Worm (Caenorhabditis elegans): Measurements from ENCODE around the gene srd-56.

The srd-56 gene

ce11 chrII:7195541-7195940 is 7.5 kb downstream of the srd-56 start, which contains the start of gene acdh-12:
TSS of gene acdh-12 (minus strand) at chrII:7195641.
- TF ChIP-seq nhr-76 (tag; optimal IDR thresholded peaks at IDR 0.05) (no peak), flh-1 (GFP tag; optimal IDR thresholded peaks at IDR 0.05) (no peak), blmp-1 (tag; optimal IDR thresholded peaks at IDR 0.05) (no peak), elt-1 (tag; optimal IDR thresholded peaks at IDR 0.05; ENCODE audit: borderline replicate concordance, insufficient read depth) (no peak), pha-4 (tag; optimal IDR thresholded peaks at IDR 0.05) (no peak), lin-32 (GFP tag; optimal IDR thresholded peaks at IDR 0.05) (no peak), ceh-39 (tag; optimal IDR thresholded peaks at IDR 0.05) (no peak), unc-120 (tag; optimal IDR thresholded peaks at IDR 0.05; ENCODE audit: poor library complexity, severe bottlenecking) (no peak), unc-62 (GFP tag; optimal IDR thresholded peaks at IDR 0.05) (no peak), nhr-237 (tag; optimal IDR thresholded peaks at IDR 0.05) (no peak), lin-13 (tag; optimal IDR thresholded peaks at IDR 0.05) (no peak), cnd-1 (tag; optimal IDR thresholded peaks at IDR 0.05) (no peak), ceh-43 (GFP tag; optimal IDR thresholded peaks at IDR 0.05) (no peak)

ce11 chrII:7189120-7189519 is 13.9 kb downstream of the srd-56 start, which contains the start of gene E04F6.4:
TSS of gene E04F6.4 (plus strand) at chrII:7189420.
- no peak for TF ChIP-seq flh-1 (GFP tag; optimal IDR thresholded peaks at IDR 0.05)
- TF ChIP-seq lsy-2 (tag; optimal IDR thresholded peaks at IDR 0.05), result no peak
- TF ChIP-seq lin-32 (GFP tag; optimal IDR thresholded peaks at IDR 0.05), result no peak
- no peak for TF ChIP-seq tbx-8 (GFP tag; optimal IDR thresholded peaks at IDR 0.05)
- TF ChIP-seq nhr-2 (tag; optimal IDR thresholded peaks at IDR 0.05), result no peak
- no peak for TF ChIP-seq ham-2 (GFP tag; optimal IDR thresholded peaks at IDR 0.05)
- TF ChIP-seq sem-2 (GFP tag; optimal IDR thresholded peaks at IDR 0.05), result no peak
- no peak for TF ChIP-seq elt-3 (tag; optimal IDR thresholded peaks at IDR 0.05)
- TF ChIP-seq hlh-1 (tag; optimal IDR thresholded peaks at IDR 0.05), result no peak
- TF ChIP-seq drap-1 (GFP tag; optimal IDR thresholded peaks at IDR 0.05), result no peak

DNA sequence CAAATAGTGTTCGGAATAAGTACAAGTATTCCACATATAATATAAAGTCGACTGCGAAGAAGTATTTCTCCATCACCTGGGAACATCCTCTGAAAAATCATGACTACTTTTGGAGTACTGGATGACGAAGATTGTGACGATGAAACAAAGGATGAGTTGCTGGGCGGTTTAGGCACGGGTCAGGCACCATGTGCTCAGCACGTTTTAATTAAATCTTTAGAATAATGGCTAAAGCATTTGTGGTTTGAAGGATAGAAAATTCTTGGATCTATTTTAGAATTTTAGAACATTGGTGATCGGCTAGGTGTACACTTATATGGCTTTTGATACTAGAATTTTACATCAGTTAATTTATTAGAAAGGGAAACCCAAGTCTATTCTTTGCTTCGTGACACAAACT is 15.9 kb downstream of the srd-56 start, which contains the start of gene C27H5.6:
TSS of gene C27H5.6 (minus strand) at position 101 of the 400 bp plus-strand sequence.
- TF ChIP-seq sptf-1 (tag; optimal IDR thresholded peaks at IDR 0.05) (no peak), ham-2 (GFP tag; optimal IDR thresholded peaks at IDR 0.05) (no peak), mab-5 (tag; optimal IDR thresholded peaks at IDR 0.05) (no peak), nhr-237 (tag; optimal IDR thresholded peaks at IDR 0.05) (no peak), lin-32 (GFP tag; optimal IDR thresholded peaks at IDR 0.05) (no peak), mls-2 (tag; optimal IDR thresholded peaks at IDR 0.05) (no peak), ceh-39 (tag; optimal IDR thresholded peaks at IDR 0.05) (no peak), blmp-1 (tag; optimal IDR thresholded peaks at IDR 0.05) (no peak), snpc-4 (tag; optimal IDR thresholded peaks at IDR 0.05) (no peak), elt-1 (tag; optimal IDR thresholded peaks at IDR 0.05; ENCODE audit: borderline replicate concordance, insufficient read depth) (no peak), ces-1 (GFP tag; optimal IDR thresholded peaks at IDR 0.05) (no peak), pha-4 (tag; optimal IDR thresholded peaks at IDR 0.05) (no peak), lin-13 (tag; optimal IDR thresholded peaks at IDR 0.05) (no peak), hlh-1 (tag; optimal IDR thresholded peaks at IDR 0.05) (no peak), M03D4.4 (tag; optimal IDR thresholded peaks at IDR 0.05) (no peak), nhr-2 (tag; optimal IDR thresholded peaks at IDR 0.05) (no peak), unc-120 (tag; optimal IDR thresholded peaks at IDR 0.05; ENCODE audit: poor library complexity, severe bottlenecking) (no peak), unc-39 (tag; optimal IDR thresholded peaks at IDR 0.05) (no peak), ceh-83 (GFP tag; optimal IDR thresholded peaks at IDR 0.05) (no peak), drap-1 (GFP tag; optimal IDR thresholded peaks at IDR 0.05) (no peak)

DNA sequence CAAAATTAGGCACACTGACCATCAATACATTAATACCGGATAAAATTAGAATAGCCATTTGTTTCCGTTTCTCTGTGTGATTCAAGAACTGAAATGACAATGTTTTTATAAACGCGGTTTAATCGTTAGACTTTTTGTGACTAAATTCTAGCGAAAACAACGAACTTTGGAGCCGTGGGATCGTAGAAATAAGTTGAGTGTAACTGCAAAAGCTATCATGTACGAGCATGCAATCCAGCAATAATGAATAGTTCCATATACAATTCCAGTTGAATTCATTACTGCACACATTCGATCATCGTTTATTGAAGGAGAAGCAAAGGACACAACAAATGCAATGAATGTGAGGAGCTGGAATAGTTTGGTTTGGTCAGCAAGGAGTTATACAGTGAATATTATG is 16.9 kb downstream of the srd-56 start:
- TF ChIP-seq unc-62 (GFP tag; optimal IDR thresholded peaks at IDR 0.05) (no peak), ceh-43 (GFP tag; optimal IDR thresholded peaks at IDR 0.05) (no peak), flh-1 (GFP tag; optimal IDR thresholded peaks at IDR 0.05) (no peak), zip-8 (tag; optimal IDR thresholded peaks at IDR 0.05) (no peak), nhr-237 (tag; optimal IDR thresholded peaks at IDR 0.05) (no peak), nhr-12 (tag; optimal IDR thresholded peaks at IDR 0.05) (no peak), mls-2 (tag; optimal IDR thresholded peaks at IDR 0.05) (no peak), nhr-76 (tag; optimal IDR thresholded peaks at IDR 0.05) (no peak), lin-13 (tag; optimal IDR thresholded peaks at IDR 0.05) (no peak), drap-1 (GFP tag; optimal IDR thresholded peaks at IDR 0.05) (no peak), sem-2 (GFP tag; optimal IDR thresholded peaks at IDR 0.05) (no peak), sptf-1 (tag; optimal IDR thresholded peaks at IDR 0.05) (no peak), ces-1 (GFP tag; optimal IDR thresholded peaks at IDR 0.05) (no peak), mab-5 (tag; optimal IDR thresholded peaks at IDR 0.05) (no peak), unc-39 (tag; optimal IDR thresholded peaks at IDR 0.05) (no peak), mep-1 (tag; optimal IDR thresholded peaks at IDR 0.05) (no peak), nhr-28 (tag; optimal IDR thresholded peaks at IDR 0.05) (no peak)

Data from whole organism, mixed stage, embryonic.